Fruit fly (Drosophila melanogaster): ENCODE measurements around the gene Cpr78Cc.

Cpr78Cc gene

dm6 chr3L:21253761-21254523 is 46.4 kb upstream of the Cpr78Cc start:
- TF ChIP-seq HHEX (GFP tag; optimal IDR thresholded peaks at IDR 0.05) (no peak), lola (GFP tag; optimal IDR thresholded peaks at IDR 0.05) (peak in 1 of 3 experiments; percentile 57), CG32772 (GFP tag; IDR thresholded peaks at IDR 0.05) (no peak), Dip2 (GFP tag; IDR thresholded peaks at IDR 0.05) (no peak), CG17829 (tag; optimal IDR thresholded peaks at IDR 0.05) (peak; percentile 65), fd3F (GFP tag; optimal IDR thresholded peaks at IDR 0.05) (no peak), Poxn (GFP tag; IDR thresholded peaks at IDR 0.05) (no peak), bbx (GFP tag; IDR thresholded peaks at IDR 0.05; ENCODE audit: partially characterized antibody) (no peak), CG14441 (GFP tag; IDR thresholded peaks at IDR 0.05) (no peak), CG7357 (GFP tag; IDR thresholded peaks at IDR 0.05) (no peak), rib (GFP tag; IDR thresholded peaks at IDR 0.05) (no peak), CG10267 (tag; optimal IDR thresholded peaks at IDR 0.05) (peak; percentile 23), CG14710 (tag; optimal IDR thresholded peaks at IDR 0.05) (peak; percentile 52), ac (GFP tag; optimal IDR thresholded peaks at IDR 0.05) (no peak), CG9932 (GFP tag; IDR thresholded peaks at IDR 0.05) (no peak), CG34422 (GFP tag; IDR thresholded peaks at IDR 0.05) (peak; percentile 15; the same call in 1 of the 3 replicates), CG3163 (GFP tag; optimal IDR thresholded peaks at IDR 0.05) (no peak), Lhr (GFP tag; optimal IDR thresholded peaks at IDR 0.05) (no peak), H15 (GFP tag; IDR thresholded peaks at IDR 0.05) (no peak), YL-1 (GFP tag; optimal IDR thresholded peaks at IDR 0.05) (no peak), exex (tag; optimal IDR thresholded peaks at IDR 0.05) (no peak), sim (GFP tag; IDR thresholded peaks at IDR 0.05) (no peak), lbe (GFP tag; optimal IDR thresholded peaks at IDR 0.05) (peak; percentile 98), Abd-B (GFP tag; optimal IDR thresholded peaks at IDR 0.05) (no peak), pita (GFP tag; optimal IDR thresholded peaks at IDR 0.05) (no peak), Meics (GFP tag; optimal IDR thresholded peaks at IDR 0.05) (peak; percentile 11), abd-A (tag; optimal IDR thresholded peaks at IDR 0.05) (no peak), zen2 (GFP tag; IDR thresholded peaks at IDR 0.05; ENCODE audit: partially characterized antibody) (no peak), dan (GFP tag; IDR thresholded peaks at IDR 0.05) (no peak), CG2875 (GFP tag; optimal IDR thresholded peaks at IDR 0.05) (no peak), Camta (GFP tag; optimal IDR thresholded peaks at IDR 0.05) (peak; percentile 62), CG1603 (tag; optimal IDR thresholded peaks at IDR 0.05) (peak; percentile 67), lmd (GFP tag; IDR thresholded peaks at IDR 0.05) (peak; percentile 13; the same call in 1 of the 2 replicates), CG6683 (GFP tag; optimal IDR thresholded peaks at IDR 0.05) (no peak), Asciz (GFP tag; optimal IDR thresholded peaks at IDR 0.05) (peak; percentile 35), dati (GFP tag; IDR thresholded peaks at IDR 0.05) (no peak), row (GFP tag; IDR thresholded peaks at IDR 0.05) (peak; percentile 48), CG7556 (GFP tag; optimal IDR thresholded peaks at IDR 0.05) (peak; percentile 13), Lpt (GFP tag; optimal IDR thresholded peaks at IDR 0.05) (no peak), Adf1 (GFP tag; IDR thresholded peaks at IDR 0.05) (no peak), CG17361 (GFP tag; IDR thresholded peaks at IDR 0.05) (peak; percentile 50; the same call in 2 of the 3 replicates), al (GFP tag; IDR thresholded peaks at IDR 0.05) (no peak), CG10321 (GFP tag; IDR thresholded peaks at IDR 0.05) (no peak), corto (GFP tag; optimal IDR thresholded peaks at IDR 0.05) (peak; percentile 99), CG2120 (GFP tag; optimal IDR thresholded peaks at IDR 0.05) (no peak), klu (GFP tag; IDR thresholded peaks at IDR 0.05) (no peak), Mrtf (GFP tag; IDR thresholded peaks at IDR 0.05) (no peak), kay (GFP tag; optimal IDR thresholded peaks at IDR 0.05) (no peak), Neu2 (GFP tag; optimal IDR thresholded peaks at IDR 0.05; ENCODE audit: borderline replicate concordance) (no peak), insv (GFP tag; optimal IDR thresholded peaks at IDR 0.05) (no peak)
